Fruit fly (Drosophila melanogaster): ENCODE data around the gene Cp7Fb.

The Cp7Fb gene

DNA sequence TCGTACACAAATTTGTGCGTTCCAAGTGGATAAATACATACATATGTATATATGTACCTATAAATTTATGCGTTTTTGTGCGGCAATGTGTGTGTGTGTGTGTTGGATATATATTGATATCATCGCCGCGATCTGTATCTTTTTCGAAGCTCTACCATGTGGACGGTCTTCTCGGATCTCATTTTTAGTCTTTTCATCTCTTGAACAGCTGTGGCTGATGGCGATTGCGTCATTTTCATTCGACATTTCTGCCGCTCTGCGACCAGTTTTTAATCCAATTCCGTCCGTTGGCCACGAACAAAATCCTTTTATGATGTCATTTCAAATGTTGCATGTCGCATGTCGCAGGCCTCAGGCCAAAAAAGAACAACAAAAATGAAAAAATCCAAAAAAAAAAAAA lies 46.9 kb downstream of the Cp7Fb start:
- no peak for TF ChIP-seq noc (tag; optimal IDR thresholded peaks at IDR 0.05)

DNA sequence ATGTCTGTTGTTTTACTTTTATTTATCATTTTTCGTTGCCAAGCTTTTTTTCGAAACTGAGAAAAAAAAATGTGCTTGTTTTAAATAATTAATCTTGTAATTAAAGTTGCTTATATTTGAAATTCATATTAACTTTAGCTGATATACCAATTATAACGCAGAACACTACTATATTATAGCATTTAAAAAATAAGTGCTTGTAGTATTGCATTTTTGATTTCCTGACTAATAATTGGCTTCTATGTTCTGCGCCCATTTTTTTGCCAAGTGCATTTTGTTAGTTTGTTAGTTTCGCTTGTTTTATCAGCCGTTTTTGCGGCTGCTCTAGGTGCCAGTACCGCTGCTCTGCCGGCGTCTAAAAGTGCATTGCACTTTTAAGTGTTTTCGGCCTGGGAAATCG lies 47.9 kb downstream of the Cp7Fb start:
- TF ChIP-seq noc (tag; optimal IDR thresholded peaks at IDR 0.05), result no peak

- TF ChIP-seq noc (tag; optimal IDR thresholded peaks at IDR 0.05), result no peak
Observed at dm6 chrX:8522504-8522903, 48.9 kb downstream of the Cp7Fb start.

DNA sequence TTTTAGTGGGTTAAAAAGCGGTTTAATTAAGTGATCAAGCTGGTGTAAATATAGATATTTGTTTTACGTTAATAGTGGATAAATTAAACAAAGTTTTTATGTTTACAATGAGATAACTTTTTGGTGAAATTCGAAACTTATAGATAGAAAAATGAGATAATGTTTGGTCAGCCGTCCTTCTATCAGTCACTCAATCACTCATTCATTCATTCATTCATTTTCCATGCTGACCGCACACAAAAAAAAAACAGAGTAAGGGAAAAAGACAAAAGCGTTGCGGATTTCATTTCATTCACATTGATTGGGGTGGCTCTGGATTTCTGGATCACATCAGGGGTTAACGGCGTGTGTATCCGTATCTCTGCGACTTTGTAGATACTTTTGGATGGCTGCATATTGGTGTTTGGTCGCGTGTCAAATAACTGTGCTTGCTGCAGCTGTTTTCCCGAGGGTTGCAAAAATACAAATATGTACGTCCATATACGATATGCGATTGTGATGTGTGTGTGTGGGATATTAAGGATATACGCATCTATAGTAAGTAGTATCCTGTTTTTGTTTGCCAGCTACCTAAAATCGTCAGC lies 50.0 kb downstream of the Cp7Fb start:
- no peak for TF ChIP-seq noc (tag; optimal IDR thresholded peaks at IDR 0.05)
